Worm (Caenorhabditis elegans) whole organism, L4 larva: ENCODE data around the gene C02F5.13.
A peak's percentile ranks its signal among the peaks of the same experiment; 100 is the strongest.

Experiments used
- F10B5.3 ChIP-seq: sonication (generic microtip); optimal IDR thresholded peaks from 2 replicates; lab custom pipeline; 2016; ENCODE audit warnings: mild to moderate bottlenecking, missing genetic modification characterization, missing compliant biosample characterization
- F26F4.8 ChIP-seq: fragments of 200-800 bp; sonication (Bioruptor generic); conservative IDR thresholded peaks from 2 replicates; pipeline ENCODE4 v1.3.6; 2022; ENCODE audit warnings: missing genetic modification characterization, missing compliant biosample characterization
- F37D6.2 ChIP-seq: sonication (generic microtip); optimal IDR thresholded peaks from 2 replicates; lab custom pipeline; 2016; ENCODE audit warnings: mild to moderate bottlenecking, missing genetic modification characterization, missing compliant biosample characterization
- T20F7.1 ChIP-seq: fragments of 200-800 bp; sonication (Bioruptor generic); optimal IDR thresholded peaks from 2 replicates; lab custom pipeline; 2018; ENCODE audit warnings: mild to moderate bottlenecking, missing genetic modification characterization, missing compliant biosample characterization
- T26A8.4 ChIP-seq: fragments of 200-800 bp; sonication (Bioruptor generic); IDR thresholded peaks from 2 replicates; pipeline ENCODE4 v1.3.6; 2022; ENCODE audit warnings: missing genetic modification characterization, missing compliant biosample characterization
- Y75B8A.6 ChIP-seq: fragments of 200-800 bp; sonication (Bioruptor generic); IDR thresholded peaks from 2 replicates; pipeline ENCODE4 v1.3.6; 2022; ENCODE audit warnings: missing genetic modification reagents, missing genetic modification characterization, missing compliant biosample characterization
- aha-1 ChIP-seq: fragments of 150-350 bp; peaks from one replicate; lab custom pipeline; 2014; ENCODE audit warnings: missing biosample characterization, missing genetic modification characterization
- arid-1 ChIP-seq: fragments of 200-800 bp; sonication (Bioruptor generic); conservative IDR thresholded peaks from 2 replicates; pipeline ENCODE4 v1.3.6; 2022; ENCODE audit warnings: missing genetic modification reagents, missing genetic modification characterization, missing compliant biosample characterization
- ceh-62 ChIP-seq: sonication (generic microtip); optimal IDR thresholded peaks from 2 replicates; lab custom pipeline; 2017; ENCODE audit warnings: missing biosample characterization, missing genetic modification characterization
- ces-1 ChIP-seq: fragments of 150-350 bp; sonication (generic microtip); optimal IDR thresholded peaks from 4 replicates; lab custom pipeline; 2014; ENCODE audit warnings: missing biosample characterization, missing genetic modification reagents, missing genetic modification characterization
- cey-2 ChIP-seq: sonication (generic microtip); optimal IDR thresholded peaks from 3 replicates; lab custom pipeline; 2017; ENCODE audit warnings: missing genetic modification characterization, mild to moderate bottlenecking, missing compliant biosample characterization, antibody characterized with exemption, borderline replicate concordance; ENCODE audit not compliant: insufficient read depth
- daf-12 ChIP-seq: fragments of 150-350 bp; optimal IDR thresholded peaks from 2 replicates; lab custom pipeline; 2014; ENCODE audit warnings: missing biosample characterization, missing genetic modification reagents, missing genetic modification characterization
- daf-16 ChIP-seq, 3 experiments: sonication (generic microtip); optimal IDR thresholded peaks; 2 replicates each; lab custom pipeline; 2016 to 2017; ENCODE audit warnings: missing genetic modification characterization in 3 of 3, missing genetic modification reagents in 3 of 3, mild to moderate bottlenecking in 2 of 3, missing compliant biosample characterization in 2 of 3, missing biosample characterization in 1 of 3, moderate library complexity in 1 of 3
- dmd-6 ChIP-seq: fragments of 200-800 bp; sonication (Bioruptor generic); IDR thresholded peaks from 2 replicates; pipeline ENCODE4 v1.3.6; 2022; ENCODE audit warnings: missing genetic modification reagents, missing genetic modification characterization, missing compliant biosample characterization
- dmd-8 ChIP-seq: fragments of 200-800 bp; sonication (Bioruptor generic); IDR thresholded peaks from 2 replicates; pipeline ENCODE4 v1.3.6; 2022; ENCODE audit warnings: missing genetic modification characterization, missing compliant biosample characterization
- dmd-9 ChIP-seq: fragments of 200-800 bp; sonication (Bioruptor generic); IDR thresholded peaks from 2 replicates; pipeline ENCODE4 v1.3.6; 2022; ENCODE audit warnings: missing genetic modification reagents, missing genetic modification characterization, missing compliant biosample characterization
- duxl-1 ChIP-seq: sonication (generic microtip); optimal IDR thresholded peaks from 2 replicates; lab custom pipeline; 2016; ENCODE audit warnings: mild to moderate bottlenecking, missing genetic modification characterization, moderate library complexity, missing compliant biosample characterization; ENCODE audit not compliant: poor library complexity
- egl-43 ChIP-seq: fragments of 200-800 bp; sonication (Bioruptor generic); IDR thresholded peaks from 2 replicates; pipeline ENCODE4 v1.3.6; 2022; ENCODE audit warnings: missing genetic modification reagents, missing genetic modification characterization, missing compliant biosample characterization
- fkh-10 ChIP-seq: fragments of 150-350 bp; optimal IDR thresholded peaks from 2 replicates; lab custom pipeline; 2014; ENCODE audit warnings: missing biosample characterization, missing genetic modification reagents, missing genetic modification characterization
- fos-1 ChIP-seq: fragments of 150-350 bp; optimal IDR thresholded peaks from 2 replicates; lab custom pipeline; 2014; ENCODE audit warnings: missing biosample characterization, missing genetic modification characterization
- gei-8 ChIP-seq: fragments of 200-800 bp; sonication (Bioruptor generic); optimal IDR thresholded peaks from 2 replicates; lab custom pipeline; 2018; ENCODE audit warnings: mild to moderate bottlenecking, missing genetic modification characterization, missing compliant biosample characterization
- hlh-11 ChIP-seq: fragments of 200-800 bp; sonication (Bioruptor generic); optimal IDR thresholded peaks from 2 replicates; lab custom pipeline; 2018; ENCODE audit warnings: mild to moderate bottlenecking, missing genetic modification characterization, missing compliant biosample characterization
- jun-1 ChIP-seq: fragments of 150-350 bp; optimal IDR thresholded peaks from 2 replicates; lab custom pipeline; 2014; ENCODE audit warnings: missing biosample characterization, missing genetic modification reagents, missing genetic modification characterization
- lin-13 ChIP-seq: fragments of 150-350 bp; optimal IDR thresholded peaks from 2 replicates; lab custom pipeline; 2014; ENCODE audit warnings: missing biosample characterization, missing genetic modification reagents, missing genetic modification characterization
- lin-39 ChIP-seq: fragments of 150-350 bp; optimal IDR thresholded peaks from 2 replicates; lab custom pipeline; 2014; ENCODE audit warnings: missing biosample characterization, missing genetic modification reagents, missing genetic modification characterization
- lsy-2 ChIP-seq, 2 experiments: fragments of 150-350 bp in 1 of 2; sonication (generic microtip) in 1 of 2; optimal IDR thresholded peaks; 2 replicates each; lab custom pipeline; 2014 to 2017; ENCODE audit warnings: missing biosample characterization in 2 of 2, missing genetic modification characterization in 2 of 2
- madf-9 ChIP-seq: fragments of 200-800 bp; sonication (Bioruptor generic); conservative IDR thresholded peaks from 2 replicates; pipeline ENCODE4 v1.3.6; 2022; ENCODE audit warnings: missing genetic modification reagents, missing genetic modification characterization, missing compliant biosample characterization
- mep-1 ChIP-seq: fragments of 150-350 bp; sonication (generic microtip); optimal IDR thresholded peaks from 3 replicates; lab custom pipeline; 2014; ENCODE audit warnings: missing biosample characterization, missing genetic modification characterization
- nhr-10 ChIP-seq: fragments of 150-350 bp; optimal IDR thresholded peaks from 2 replicates; lab custom pipeline; 2014; ENCODE audit warnings: missing biosample characterization, missing genetic modification characterization
- nhr-237 ChIP-seq: sonication (generic microtip); optimal IDR thresholded peaks from 2 replicates; lab custom pipeline; 2017; ENCODE audit warnings: missing biosample characterization, missing genetic modification characterization
- nhr-41 ChIP-seq: fragments of 200-800 bp; sonication (Bioruptor generic); IDR thresholded peaks from 2 replicates; pipeline ENCODE4 v1.3.6; 2022; ENCODE audit warnings: missing genetic modification reagents, missing genetic modification characterization, missing compliant biosample characterization
- nhr-76 ChIP-seq: fragments of 150-350 bp; optimal IDR thresholded peaks from 2 replicates; lab custom pipeline; 2014; ENCODE audit warnings: missing biosample characterization, missing genetic modification characterization
- nhr-77 ChIP-seq: fragments of 150-350 bp; optimal IDR thresholded peaks from 2 replicates; lab custom pipeline; 2014; ENCODE audit warnings: missing biosample characterization, missing genetic modification characterization
- php-3 ChIP-seq: fragments of 200-800 bp; sonication (Bioruptor generic); IDR thresholded peaks from 2 replicates; pipeline ENCODE4 v1.3.6; 2022; ENCODE audit warnings: missing genetic modification reagents, missing genetic modification characterization, missing compliant biosample characterization
- saeg-2 ChIP-seq: fragments of 200-800 bp; sonication (Bioruptor generic); IDR thresholded peaks from 2 replicates; pipeline ENCODE4 v1.3.6; 2022; ENCODE audit warnings: missing genetic modification reagents, missing genetic modification characterization, missing compliant biosample characterization
- set-16 ChIP-seq: fragments of 200-800 bp; sonication (Bioruptor generic); IDR thresholded peaks from 2 replicates; pipeline ENCODE4 v1.3.6; 2022; ENCODE audit warnings: missing genetic modification reagents, missing genetic modification characterization, missing compliant biosample characterization
- snpc-1.2 ChIP-seq: fragments of 200-800 bp; sonication (Bioruptor generic); IDR thresholded peaks from 2 replicates; pipeline ENCODE4 v1.3.6; 2022; ENCODE audit warnings: missing genetic modification reagents, missing genetic modification characterization, missing compliant biosample characterization
- snpc-4 ChIP-seq: fragments of 150-350 bp; optimal IDR thresholded peaks from 2 replicates; lab custom pipeline; 2014; ENCODE audit warnings: missing biosample characterization, missing genetic modification characterization
- tag-97 ChIP-seq: fragments of 200-800 bp; sonication (Bioruptor generic); IDR thresholded peaks from 2 replicates; pipeline ENCODE4 v1.3.6; 2022; ENCODE audit warnings: missing genetic modification characterization, missing compliant biosample characterization
- tra-1 ChIP-seq: fragments of 200-800 bp; sonication (Bioruptor generic); IDR thresholded peaks from 2 replicates; pipeline ENCODE4 v1.3.6; 2022; ENCODE audit warnings: missing genetic modification reagents, missing genetic modification characterization, missing compliant biosample characterization
- unc-130 ChIP-seq: sonication (generic microtip); optimal IDR thresholded peaks from 2 replicates; lab custom pipeline; 2016; ENCODE audit warnings: missing genetic modification reagents, missing genetic modification characterization, missing compliant biosample characterization
- unc-39 ChIP-seq: sonication (generic microtip); optimal IDR thresholded peaks from 2 replicates; lab custom pipeline; 2017; ENCODE audit warnings: missing biosample characterization, missing genetic modification characterization
- unc-62 ChIP-seq, 3 experiments: fragments of 150-350 bp in 1 of 3; sonication (generic microtip); optimal IDR thresholded peaks in 2 of 3; peaks in 1 of 3; 1 replicate in 1 of 3; 2 replicates in 2 of 3; lab custom pipeline; 2014 to 2017; ENCODE audit warnings: missing biosample characterization in 3 of 3, missing genetic modification characterization in 3 of 3, missing genetic modification reagents in 3 of 3, missing genotype in 1 of 3
- vab-7 ChIP-seq: fragments of 200-800 bp; sonication (Bioruptor generic); IDR thresholded peaks from 2 replicates; pipeline ENCODE4 v1.3.6; 2022; ENCODE audit warnings: missing genetic modification reagents, missing genetic modification characterization, missing compliant biosample characterization
- zip-2 ChIP-seq: fragments of 150-350 bp; optimal IDR thresholded peaks from 2 replicates; lab custom pipeline; 2014; ENCODE audit warnings: missing biosample characterization, missing genetic modification characterization
- ztf-11 ChIP-seq: fragments of 150-350 bp; optimal IDR thresholded peaks from 2 replicates; lab custom pipeline; 2014; ENCODE audit warnings: missing biosample characterization, missing genetic modification characterization
- ztf-7 ChIP-seq: fragments of 150-350 bp; optimal IDR thresholded peaks from 2 replicates; lab custom pipeline; 2014; ENCODE audit warnings: missing biosample characterization, missing genetic modification characterization

The C02F5.13 gene

DNA sequence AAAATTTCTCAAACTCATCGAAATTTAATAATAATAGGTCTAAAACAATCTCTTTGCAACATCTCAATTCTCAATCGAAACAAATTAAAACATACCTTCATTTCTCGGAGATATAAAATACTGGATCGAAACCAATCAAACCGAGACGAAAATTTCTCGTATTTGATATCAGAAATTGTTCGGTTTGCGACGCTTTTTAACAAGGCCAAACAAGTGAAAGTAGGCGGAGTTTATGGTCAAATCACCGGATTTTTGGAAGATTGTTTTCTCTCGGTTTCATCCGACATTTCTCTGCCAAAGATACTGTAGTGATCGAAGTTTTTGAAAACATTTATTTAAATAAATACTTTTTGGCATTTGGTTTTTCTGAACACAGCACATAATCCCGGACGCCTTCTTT lies 11.8 kb upstream of the C02F5.13 start, which contains the start of gene C02F5.14:
Gene C02F5.14 (minus strand): TSS at position 157 of the 400 bp plus-strand sequence.
- TF ChIP-seq lin-39 (tag; lab: Kevin White, UChicago) (no peak), daf-12 (no peak), tra-1 (GFP tag; lab: Robert Waterston, UW) (no peak), egl-43 (GFP tag; lab: Robert Waterston, UW) (no peak), hlh-11 (tag; lab: Kevin White, UChicago) (no peak), dmd-9 (GFP tag; lab: Robert Waterston, UW) (no peak)

DNA sequence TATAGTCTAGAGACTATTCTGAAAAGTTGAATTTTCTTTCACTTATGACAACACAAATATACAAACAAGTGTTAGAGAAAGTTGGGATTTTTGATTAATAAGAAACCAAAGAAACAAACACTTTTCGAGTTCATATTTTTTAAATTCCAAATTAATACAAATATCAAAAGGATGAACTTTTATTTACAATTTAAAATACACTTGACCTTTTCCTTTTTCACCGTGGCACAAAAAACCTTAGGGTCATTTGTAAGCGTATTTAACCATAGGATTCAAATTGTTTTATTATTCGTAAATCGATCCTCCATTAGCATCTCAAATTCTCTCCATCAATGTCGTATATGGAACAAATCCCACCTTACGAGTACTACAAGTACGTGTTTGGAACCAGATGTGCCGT lies 11.3 kb upstream of the C02F5.13 start, which contains the start of gene C02F5.5:
Gene C02F5.5 (plus strand): TSS at position 301 of the 400 bp plus-strand sequence.
- TF ChIP-seq snpc-1.2 (GFP tag; lab: Robert Waterston, UW): no peak
- no peak for TF ChIP-seq unc-130 (GFP tag; lab: Kevin White, UChicago)
- no peak for TF ChIP-seq fos-1
- no peak for TF ChIP-seq duxl-1 (tag; lab: Kevin White, UChicago)
- no peak for TF ChIP-seq aha-1
- TF ChIP-seq jun-1 (tag; lab: Kevin White, UChicago): no peak
- no peak for TF ChIP-seq Y75B8A.6
- no peak for TF ChIP-seq dmd-9 (GFP tag; lab: Robert Waterston, UW)
- TF ChIP-seq vab-7 (GFP tag; lab: Robert Waterston, UW): no peak
- no peak for TF ChIP-seq F26F4.8 (GFP tag; lab: Robert Waterston, UW)
- TF ChIP-seq cey-2 (tag; lab: Kevin White, UChicago): no peak
- no peak for TF ChIP-seq madf-9 (GFP tag; lab: Robert Waterston, UW)
- no peak for TF ChIP-seq ztf-7 (tag; lab: Kevin White, UChicago)
- no peak for TF ChIP-seq set-16 (GFP tag; lab: Robert Waterston, UW)
- no peak for TF ChIP-seq lin-13
- no peak for TF ChIP-seq T26A8.4 (GFP tag; lab: Robert Waterston, UW)
- TF ChIP-seq ces-1 (GFP tag; lab: Kevin White, UChicago): no peak

DNA sequence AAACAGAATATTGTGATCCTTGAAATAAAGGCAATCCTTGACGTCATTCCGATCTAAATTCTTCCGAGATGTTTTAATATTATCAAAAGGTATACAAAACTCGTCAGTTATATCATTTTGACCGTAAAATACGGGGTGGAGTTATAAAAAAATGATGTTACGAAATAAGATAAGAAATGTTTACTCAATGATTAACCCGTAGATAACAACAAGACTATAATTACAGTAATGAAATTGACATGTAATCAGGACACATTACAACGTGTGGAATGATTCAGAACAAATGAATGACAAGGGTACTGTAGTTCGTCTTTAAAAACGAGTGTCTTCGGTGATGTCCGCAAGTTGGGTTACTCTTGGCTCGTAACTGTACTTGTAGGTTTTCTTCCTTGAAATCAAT lies 9.3 kb upstream of the C02F5.13 start, which contains the start of gene tsp-2:
Gene tsp-2 (minus strand): TSS at position 109 of the 400 bp plus-strand sequence.
- TF ChIP-seq lin-39 (tag; lab: Kevin White, UChicago): no peak
- no peak for TF ChIP-seq dmd-8 (GFP tag; lab: Robert Waterston, UW)
- no peak for TF ChIP-seq ztf-11 (tag; lab: Kevin White, UChicago)
- TF ChIP-seq lsy-2 (tag; optimal IDR thresholded peaks at IDR 0.05; lab: Kevin White, UChicago): peak in 1 of 2 experiments; percentile 75
- no peak for TF ChIP-seq snpc-4 (tag; lab: Kevin White, UChicago)
- TF ChIP-seq nhr-41: no peak
- no peak for TF ChIP-seq F37D6.2
- no peak for TF ChIP-seq lin-13
- TF ChIP-seq nhr-237: no peak
- no peak for TF ChIP-seq mep-1 (tag; lab: Kevin White, UChicago)
- no peak for TF ChIP-seq saeg-2 (GFP tag; lab: Robert Waterston, UW)
- TF ChIP-seq fkh-10 (GFP tag; lab: Kevin White, UChicago): no peak
- TF ChIP-seq nhr-10 (tag; lab: Kevin White, UChicago): no peak
- no peak for TF ChIP-seq tag-97
- TF ChIP-seq T20F7.1 (GFP tag; lab: Kevin White, UChicago): peak; percentile 17
- TF ChIP-seq arid-1 (GFP tag; lab: Robert Waterston, UW): no peak
- no peak for TF ChIP-seq daf-16 (GFP tag; optimal IDR thresholded peaks at IDR 0.05; lab: Kevin White, UChicago)
- TF ChIP-seq daf-16 (tag; optimal IDR thresholded peaks at IDR 0.05; lab: Kevin White, UChicago): peak; percentile 73
- TF ChIP-seq nhr-76 (tag; lab: Kevin White, UChicago): no peak
- peak; percentile 73 for TF ChIP-seq nhr-77 (tag; lab: Kevin White, UChicago)
- no peak for TF ChIP-seq gei-8 (GFP tag; lab: Kevin White, UChicago)
- TF ChIP-seq zip-2 (tag; lab: Kevin White, UChicago): peak; percentile 6
- no peak for TF ChIP-seq duxl-1 (tag; lab: Kevin White, UChicago)
- TF ChIP-seq unc-62 (GFP tag; optimal IDR thresholded peaks at IDR 0.05 in 1 of 2; lab: Kevin White, UChicago): peak in 1 of 2 experiments; percentile 28
- TF ChIP-seq unc-62 (tag; optimal IDR thresholded peaks at IDR 0.05; lab: Kevin White, UChicago): no peak
- no peak for TF ChIP-seq daf-12
- peak; percentile 84 for TF ChIP-seq dmd-6 (GFP tag; lab: Robert Waterston, UW)
- no peak for TF ChIP-seq unc-39 (tag; lab: Kevin White, UChicago)
- peak; percentile 54 for TF ChIP-seq hlh-11 (tag; lab: Kevin White, UChicago)
- TF ChIP-seq ceh-62 (tag; lab: Kevin White, UChicago): no peak
- no peak for TF ChIP-seq ztf-7 (tag; lab: Kevin White, UChicago)
- peak; percentile 95 for TF ChIP-seq php-3 (GFP tag; lab: Robert Waterston, UW)
- no peak for TF ChIP-seq F10B5.3 (tag; lab: Kevin White, UChicago)
